Fruit fly (Drosophila melanogaster): ENCODE results near the gene CG15169.

Gene CG15169

DNA sequence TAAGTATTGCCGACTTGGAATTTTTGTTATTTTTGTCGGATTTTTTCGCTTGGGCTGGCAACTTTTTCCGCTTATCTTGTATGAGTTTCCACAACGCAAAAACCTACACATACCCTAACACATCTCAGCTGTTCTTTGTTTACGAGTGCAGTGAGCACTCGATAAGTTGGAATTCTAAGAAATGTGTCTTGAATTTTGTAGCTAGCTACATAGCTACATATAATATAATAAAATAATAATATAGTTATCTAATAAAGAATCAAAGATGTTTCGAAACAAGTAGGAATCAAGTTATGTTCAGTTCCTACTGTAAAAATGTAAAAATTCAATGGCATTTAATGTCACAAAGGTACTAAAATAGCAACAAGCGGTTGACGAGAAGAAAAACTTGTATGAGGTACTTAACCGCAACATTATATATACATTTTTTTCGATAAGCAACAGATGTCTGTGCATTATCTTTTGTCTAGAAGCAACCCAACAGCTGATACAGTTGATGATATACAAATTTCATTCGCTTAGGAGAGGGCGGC, 33.6 kb upstream of the CG15169 start, which contains the start of gene Bhmt (continued):
- TF ChIP-seq CG4707 (GFP tag; optimal IDR thresholded peaks at IDR 0.05), result no peak
- no peak for TF ChIP-seq gsb-n (tag; optimal IDR thresholded peaks at IDR 0.05)
- TF ChIP-seq HmgD (GFP tag; optimal IDR thresholded peaks at IDR 0.05), result no peak
- TF ChIP-seq CG6791 (GFP tag; IDR thresholded peaks at IDR 0.05; ENCODE audit: partially characterized antibody), result no peak
- no peak for TF ChIP-seq Lhr (GFP tag; optimal IDR thresholded peaks at IDR 0.05)
- TF ChIP-seq Rx (GFP tag; IDR thresholded peaks at IDR 0.05), result no peak
- peak; percentile 88 for TF ChIP-seq lbe (GFP tag; optimal IDR thresholded peaks at IDR 0.05)
- TF ChIP-seq CG15601 (tag; optimal IDR thresholded peaks at IDR 0.05), result peak; percentile 44
- peak; percentile 86 for TF ChIP-seq CG32532 (GFP tag; IDR thresholded peaks at IDR 0.05)
- TF ChIP-seq nom (GFP tag; optimal IDR thresholded peaks at IDR 0.05), result peak; percentile 56
- peak; percentile 69 for TF ChIP-seq CG12659 (GFP tag; optimal IDR thresholded peaks at IDR 0.05)
- TF ChIP-seq CG13424 (tag; optimal IDR thresholded peaks at IDR 0.05), result peak; percentile 58
- TF ChIP-seq luna (GFP tag; optimal IDR thresholded peaks at IDR 0.05), result no peak
- TF ChIP-seq Bdp1 (GFP tag; optimal IDR thresholded peaks at IDR 0.05), result no peak
- no peak for TF ChIP-seq vfl (GFP tag; optimal IDR thresholded peaks at IDR 0.05)
- no peak for TF ChIP-seq jing (GFP tag; optimal IDR thresholded peaks at IDR 0.05)
- TF ChIP-seq slbo (GFP tag; IDR thresholded peaks at IDR 0.05), result peak; percentile 83
- TF ChIP-seq bab2 (GFP tag; optimal IDR thresholded peaks at IDR 0.05), result no peak
- TF ChIP-seq CG2875 (GFP tag; optimal IDR thresholded peaks at IDR 0.05), result no peak
- TF ChIP-seq zfh1 (GFP tag; IDR thresholded peaks at IDR 0.05), result peak; percentile 65; the same call in 2 of the 3 replicates
- no peak for TF ChIP-seq HLHmδ (GFP tag; optimal IDR thresholded peaks at IDR 0.05)
- TF ChIP-seq CG9437 (GFP tag; optimal IDR thresholded peaks at IDR 0.05), result peak; percentile 35
- no peak for TF ChIP-seq slou (GFP tag; optimal IDR thresholded peaks at IDR 0.05)
- TF ChIP-seq sens (GFP tag), result no peak
- peak; percentile 78 for TF ChIP-seq CG14441 (GFP tag; IDR thresholded peaks at IDR 0.05)
- peak; percentile 72; the same call in 1 of the 2 replicates for TF ChIP-seq Ada2b (GFP tag; IDR thresholded peaks at IDR 0.05)
- TF ChIP-seq CG10147 (GFP tag; optimal IDR thresholded peaks at IDR 0.05), result peak; percentile 65
- peak; percentile 86 for TF ChIP-seq CG18599 (GFP tag; optimal IDR thresholded peaks at IDR 0.05)
- no peak for TF ChIP-seq CG14710 (tag; optimal IDR thresholded peaks at IDR 0.05)
- TF ChIP-seq bowl (GFP tag; IDR thresholded peaks at IDR 0.05), result peak; percentile 50; the same call in 1 of the 2 replicates
- no peak for TF ChIP-seq tll (GFP tag; optimal IDR thresholded peaks at IDR 0.05)
- TF ChIP-seq MBD-R2 (GFP tag; IDR thresholded peaks at IDR 0.05), result peak; percentile 72
- peak; percentile 86 for TF ChIP-seq Meics (GFP tag; optimal IDR thresholded peaks at IDR 0.05)
- no peak for TF ChIP-seq Bteb2 (GFP tag; optimal IDR thresholded peaks at IDR 0.05)
- TF ChIP-seq ewg (GFP tag; optimal IDR thresholded peaks at IDR 0.05), result no peak
- TF ChIP-seq CG7963 (GFP tag; IDR thresholded peaks at IDR 0.05; ENCODE audit: partially characterized antibody), result no peak
- no peak for TF ChIP-seq hb (GFP tag; IDR thresholded peaks at IDR 0.05; ENCODE audit: partially characterized antibody)
- peak; percentile 87 for TF ChIP-seq Drgx (GFP tag; IDR thresholded peaks at IDR 0.05)
- no peak for TF ChIP-seq grn (GFP tag; optimal IDR thresholded peaks at IDR 0.05)
- peak; percentile 47 for TF ChIP-seq Hr3 (GFP tag; optimal IDR thresholded peaks at IDR 0.05)
- TF ChIP-seq CG12744 (GFP tag; optimal IDR thresholded peaks at IDR 0.05), result no peak
- no peak for TF ChIP-seq CG2889 (GFP tag; IDR thresholded peaks at IDR 0.05)
- no peak for TF ChIP-seq CG10462 (GFP tag; optimal IDR thresholded peaks at IDR 0.05)
- TF ChIP-seq pan (optimal IDR thresholded peaks at IDR 0.05), result no peak
- peak in 1 of 2 experiments; percentile 86 for TF ChIP-seq pan (GFP tag; optimal IDR thresholded peaks at IDR 0.05 in 1 of 2, IDR thresholded peaks at IDR 0.05 in 1 of 2)
- no peak for TF ChIP-seq aop (GFP tag; IDR thresholded peaks at IDR 0.05)
- TF ChIP-seq CG15514 (GFP tag; optimal IDR thresholded peaks at IDR 0.05), result peak; percentile 72
- TF ChIP-seq CG31365 (tag; optimal IDR thresholded peaks at IDR 0.05), result no peak
- TF ChIP-seq CG9215 (GFP tag; IDR thresholded peaks at IDR 0.05), result peak; percentile 67
- peak; percentile 6 for TF ChIP-seq CG10274 (GFP tag; optimal IDR thresholded peaks at IDR 0.05)

Measured in whole organism, embryonic.